Worm (Caenorhabditis elegans): ENCODE measurements around the gene spp-28.

DNA sequence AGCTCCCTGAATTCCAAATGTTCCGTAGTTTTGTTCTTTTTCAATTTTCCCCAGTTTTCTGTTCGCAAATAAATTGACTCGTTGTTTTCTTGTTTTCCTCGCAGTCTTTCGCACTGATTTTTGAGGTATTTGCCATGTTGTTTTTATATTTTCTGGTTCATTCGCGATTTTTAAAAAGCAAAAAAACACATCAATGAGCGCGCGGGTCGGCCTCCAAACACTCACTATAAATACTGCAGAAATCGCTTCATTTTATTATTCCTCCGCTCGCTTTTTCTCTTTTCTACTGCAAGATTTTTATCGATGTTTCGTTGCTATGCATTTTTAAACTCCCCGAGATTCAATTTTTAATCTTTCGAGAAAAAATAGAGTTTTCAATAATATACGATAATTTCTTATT is 37.3 kb downstream of the spp-28 start:
- no peak for TF ChIP-seq sox-2 (GFP tag; IDR thresholded peaks at IDR 0.05)
- no peak for TF ChIP-seq tbx-2 (tag; optimal IDR thresholded peaks at IDR 0.05)
- no peak for TF ChIP-seq ceh-24 (tag; optimal IDR thresholded peaks at IDR 0.05)
- no peak for TF ChIP-seq nhr-11 (tag; optimal IDR thresholded peaks at IDR 0.05)
- no peak for TF ChIP-seq sox-4 (tag; optimal IDR thresholded peaks at IDR 0.05)
- TF ChIP-seq tbx-7 (tag; optimal IDR thresholded peaks at IDR 0.05), result no peak
- TF ChIP-seq fax-1 (tag; optimal IDR thresholded peaks at IDR 0.05), result no peak
- no peak for TF ChIP-seq sdc-2 (tag; optimal IDR thresholded peaks at IDR 0.05)
